Worm (Caenorhabditis elegans) whole organism, mixed stage, embryonic: ENCODE results near the gene Y17G7B.3.

Source experiments
- M03D4.4 ChIP-seq: sonication (generic microtip); optimal IDR thresholded peaks from 2 replicates; lab custom pipeline; 2017; ENCODE audit warnings: mild to moderate bottlenecking, missing genetic modification characterization, missing compliant biosample characterization
- bed-3 ChIP-seq: fragments of 200-800 bp; sonication (Bioruptor generic); optimal IDR thresholded peaks from 3 replicates; lab custom pipeline; 2018; ENCODE audit warnings: mild to moderate bottlenecking, missing genetic modification characterization, moderate library complexity, missing compliant biosample characterization
- blmp-1 ChIP-seq: fragments of 150-350 bp; optimal IDR thresholded peaks from 2 replicates; lab custom pipeline; 2014; ENCODE audit warnings: missing biosample characterization, missing genetic modification characterization
- ceh-39 ChIP-seq: fragments of 150-350 bp; optimal IDR thresholded peaks from 2 replicates; lab custom pipeline; 2014; ENCODE audit warnings: missing biosample characterization, missing genetic modification characterization
- ceh-43 ChIP-seq: fragments of 200-800 bp; sonication (Bioruptor generic); optimal IDR thresholded peaks from 2 replicates; lab custom pipeline; 2018; ENCODE audit warnings: mild to moderate bottlenecking, missing genetic modification characterization, moderate library complexity, missing compliant biosample characterization
- ceh-83 ChIP-seq: fragments of 200-800 bp; sonication (Bioruptor generic); optimal IDR thresholded peaks from 2 replicates; lab custom pipeline; 2018; ENCODE audit warnings: mild to moderate bottlenecking, missing genetic modification characterization, missing compliant biosample characterization
- ces-1 ChIP-seq: fragments of 150-350 bp; optimal IDR thresholded peaks from 2 replicates; lab custom pipeline; 2014; ENCODE audit warnings: missing biosample characterization, missing genetic modification reagents, missing genetic modification characterization
- cnd-1 ChIP-seq: fragments of 200-800 bp; sonication (Bioruptor generic); optimal IDR thresholded peaks from 2 replicates; lab custom pipeline; 2018; ENCODE audit warnings: mild to moderate bottlenecking, missing genetic modification characterization, missing compliant biosample characterization
- drap-1 ChIP-seq: fragments of 200-800 bp; sonication (Bioruptor generic); optimal IDR thresholded peaks from 3 replicates; lab custom pipeline; 2018; ENCODE audit warnings: mild to moderate bottlenecking, missing genetic modification characterization, missing compliant biosample characterization
- elt-1 ChIP-seq: sonication (generic microtip); optimal IDR thresholded peaks from 2 replicates; lab custom pipeline; 2017; ENCODE audit warnings: missing genetic modification characterization, mild to moderate bottlenecking, missing compliant biosample characterization, antibody characterized with exemption, moderate library complexity, borderline replicate concordance; ENCODE audit not compliant: insufficient read depth
- elt-3 ChIP-seq: fragments of 150-350 bp; optimal IDR thresholded peaks from 2 replicates; lab custom pipeline; 2014; ENCODE audit warnings: missing biosample characterization, missing genetic modification characterization
- flh-1 ChIP-seq: fragments of 200-800 bp; sonication (Bioruptor generic); optimal IDR thresholded peaks from 2 replicates; lab custom pipeline; 2018; ENCODE audit warnings: mild to moderate bottlenecking, missing genetic modification characterization, moderate library complexity, missing compliant biosample characterization
- ham-2 ChIP-seq: fragments of 200-800 bp; sonication (Bioruptor generic); optimal IDR thresholded peaks from 2 replicates; lab custom pipeline; 2018; ENCODE audit warnings: mild to moderate bottlenecking, missing genetic modification characterization, missing compliant biosample characterization
- hlh-1 ChIP-seq: fragments of 150-350 bp; optimal IDR thresholded peaks from 2 replicates; lab custom pipeline; 2014; ENCODE audit warnings: missing biosample characterization, missing genetic modification reagents, missing genetic modification characterization
- lin-13 ChIP-seq: fragments of 150-350 bp; optimal IDR thresholded peaks from 2 replicates; lab custom pipeline; 2014; ENCODE audit warnings: missing biosample characterization, missing genetic modification characterization
- lin-32 ChIP-seq: fragments of 200-800 bp; sonication (Bioruptor generic); optimal IDR thresholded peaks from 2 replicates; lab custom pipeline; 2018; ENCODE audit warnings: mild to moderate bottlenecking, missing genetic modification characterization, missing compliant biosample characterization
- lsy-2 ChIP-seq: fragments of 150-350 bp; optimal IDR thresholded peaks from 2 replicates; lab custom pipeline; 2014; ENCODE audit warnings: missing biosample characterization, missing genetic modification characterization
- mab-5 ChIP-seq: fragments of 150-350 bp; optimal IDR thresholded peaks from 2 replicates; lab custom pipeline; 2014; ENCODE audit warnings: missing biosample characterization, missing genetic modification characterization
- mep-1 ChIP-seq: fragments of 150-350 bp; optimal IDR thresholded peaks from 2 replicates; lab custom pipeline; 2017; ENCODE audit warnings: missing biosample characterization, missing genetic modification reagents, missing genetic modification characterization, inconsistent platforms
- mls-2 ChIP-seq: sonication (generic microtip); optimal IDR thresholded peaks from 2 replicates; lab custom pipeline; 2016; ENCODE audit warnings: mild to moderate bottlenecking, missing genetic modification characterization, moderate library complexity, missing compliant biosample characterization
- nhr-12 ChIP-seq: fragments of 150-350 bp; optimal IDR thresholded peaks from 2 replicates; lab custom pipeline; 2014; ENCODE audit warnings: missing biosample characterization, missing genetic modification characterization
- nhr-2 ChIP-seq: fragments of 150-350 bp; optimal IDR thresholded peaks from 2 replicates; lab custom pipeline; 2014; ENCODE audit warnings: missing biosample characterization, missing genetic modification characterization
- nhr-237 ChIP-seq: fragments of 150-350 bp; optimal IDR thresholded peaks from 2 replicates; lab custom pipeline; 2014; ENCODE audit warnings: missing biosample characterization, missing genetic modification characterization
- nhr-28 ChIP-seq: fragments of 150-350 bp; optimal IDR thresholded peaks from 2 replicates; lab custom pipeline; 2014; ENCODE audit warnings: missing biosample characterization, missing genetic modification characterization
- nhr-76 ChIP-seq: sonication (generic microtip); optimal IDR thresholded peaks from 2 replicates; lab custom pipeline; 2017; ENCODE audit warnings: missing biosample characterization, missing genetic modification characterization
- pha-4 ChIP-seq: fragments of 150-350 bp; optimal IDR thresholded peaks from 2 replicates; lab custom pipeline; 2018; ENCODE audit warnings: missing biosample characterization, missing genetic modification reagents, missing genetic modification characterization
- sem-2 ChIP-seq: fragments of 200-800 bp; sonication (Bioruptor generic); optimal IDR thresholded peaks from 2 replicates; lab custom pipeline; 2018; ENCODE audit warnings: mild to moderate bottlenecking, missing genetic modification characterization, missing compliant biosample characterization
- snpc-4 ChIP-seq: fragments of 150-350 bp; optimal IDR thresholded peaks from 2 replicates; lab custom pipeline; 2014; ENCODE audit warnings: missing biosample characterization, missing genetic modification characterization
- sptf-1 ChIP-seq: sonication (generic microtip); optimal IDR thresholded peaks from 2 replicates; lab custom pipeline; 2017; ENCODE audit warnings: mild to moderate bottlenecking, missing genetic modification characterization, moderate library complexity, missing compliant biosample characterization
- tbx-8 ChIP-seq: fragments of 200-800 bp; sonication (Bioruptor generic); optimal IDR thresholded peaks from 2 replicates; lab custom pipeline; 2018; ENCODE audit warnings: mild to moderate bottlenecking, missing genetic modification characterization, moderate library complexity, missing compliant biosample characterization
- unc-39 ChIP-seq: fragments of 150-350 bp; optimal IDR thresholded peaks from 2 replicates; lab custom pipeline; 2014; ENCODE audit warnings: missing biosample characterization, missing genetic modification characterization
- unc-62 ChIP-seq: fragments of 150-350 bp; optimal IDR thresholded peaks from 2 replicates; lab custom pipeline; 2014; ENCODE audit warnings: missing biosample characterization, missing genetic modification reagents, missing genetic modification characterization
- zip-8 ChIP-seq: fragments of 150-350 bp; optimal IDR thresholded peaks from 2 replicates; lab custom pipeline; 2014; ENCODE audit warnings: missing biosample characterization, missing genetic modification characterization
- ztf-11 ChIP-seq: fragments of 150-350 bp; optimal IDR thresholded peaks from 2 replicates; lab custom pipeline; 2014; ENCODE audit warnings: missing biosample characterization, missing genetic modification characterization

Y17G7B.3 gene

ce11 chrII:11980110-11980509 is 8.7 kb upstream of the Y17G7B.3 start:
- TF ChIP-seq ham-2 (GFP tag; lab: Kevin White, UChicago) (peak; percentile 33), sptf-1 (tag; lab: Kevin White, UChicago) (peak; percentile 55), unc-62 (GFP tag; lab: Kevin White, UChicago) (peak; percentile 31), ztf-11 (tag; lab: Kevin White, UChicago) (no peak), nhr-12 (tag; lab: Kevin White, UChicago) (no peak), lsy-2 (tag; lab: Kevin White, UChicago) (peak; percentile 80), zip-8 (tag; lab: Kevin White, UChicago) (no peak), nhr-237 (tag; lab: Kevin White, UChicago) (peak; percentile 68), pha-4 (peak; percentile 60), mep-1 (tag; lab: Kevin White, UChicago) (peak; percentile 67), bed-3 (GFP tag; lab: Kevin White, UChicago) (peak; percentile 6), cnd-1 (tag; lab: Kevin White, UChicago) (no peak), mls-2 (no peak), sem-2 (GFP tag; lab: Kevin White, UChicago) (no peak), ceh-43 (peak; percentile 22), lin-13 (tag; lab: Kevin White, UChicago) (peak; percentile 83), ces-1 (GFP tag; lab: Kevin White, UChicago) (peak; percentile 98), nhr-2 (tag; lab: Kevin White, UChicago) (peak; percentile 43), nhr-28 (no peak)

ce11 chrII:11992701-11993100 is 3.9 kb downstream of the Y17G7B.3 start, which contains the start of gene dhps-1:
Gene dhps-1 (plus strand): TSS chrII:11993001.
- TF ChIP-seq lsy-2 (tag; lab: Kevin White, UChicago) (no peak), ceh-43 (no peak), sem-2 (GFP tag; lab: Kevin White, UChicago) (no peak), mls-2 (no peak), sptf-1 (tag; lab: Kevin White, UChicago) (no peak), ces-1 (GFP tag; lab: Kevin White, UChicago) (no peak), elt-3 (no peak), mep-1 (tag; lab: Kevin White, UChicago) (no peak), unc-39 (tag; lab: Kevin White, UChicago) (no peak), nhr-28 (no peak), drap-1 (GFP tag; lab: Kevin White, UChicago) (no peak), nhr-12 (tag; lab: Kevin White, UChicago) (no peak), lin-32 (GFP tag; lab: Kevin White, UChicago) (no peak), ham-2 (GFP tag; lab: Kevin White, UChicago) (no peak), flh-1 (GFP tag; lab: Kevin White, UChicago) (no peak), blmp-1 (tag; lab: Kevin White, UChicago) (no peak), tbx-8 (GFP tag; lab: Kevin White, UChicago) (no peak), nhr-237 (tag; lab: Kevin White, UChicago) (no peak), ceh-83 (GFP tag; lab: Kevin White, UChicago) (no peak), unc-62 (GFP tag; lab: Kevin White, UChicago) (no peak)

ce11 chrII:11994940-11995339 is 6.1 kb downstream of the Y17G7B.3 start:
- TF ChIP-seq elt-3, result no peak
- TF ChIP-seq ceh-83 (GFP tag; lab: Kevin White, UChicago), result no peak

ce11 chrII:11998903-11999302 is 10.1 kb downstream of the Y17G7B.3 start, which contains the start of gene Y17G7B.23:
Gene Y17G7B.23 (plus strand): TSS chrII:11999203.
- TF ChIP-seq pha-4 (no peak), M03D4.4 (tag; lab: Kevin White, UChicago) (no peak), unc-39 (tag; lab: Kevin White, UChicago) (no peak), blmp-1 (tag; lab: Kevin White, UChicago) (no peak), nhr-76 (tag; lab: Kevin White, UChicago) (no peak), ceh-39 (no peak), ham-2 (GFP tag; lab: Kevin White, UChicago) (no peak), ceh-83 (GFP tag; lab: Kevin White, UChicago) (no peak), flh-1 (GFP tag; lab: Kevin White, UChicago) (no peak), nhr-12 (tag; lab: Kevin White, UChicago) (no peak), unc-62 (GFP tag; lab: Kevin White, UChicago) (no peak), mls-2 (no peak), lin-32 (GFP tag; lab: Kevin White, UChicago) (no peak)

ce11 chrII:12005981-12006380 is 17.2 kb downstream of the Y17G7B.3 start:
- no peak for TF ChIP-seq elt-1 (tag; lab: Kevin White, UChicago)
- no peak for TF ChIP-seq blmp-1 (tag; lab: Kevin White, UChicago)
- no peak for TF ChIP-seq sem-2 (GFP tag; lab: Kevin White, UChicago)
- TF ChIP-seq hlh-1 (tag; lab: Kevin White, UChicago), result no peak
- no peak for TF ChIP-seq nhr-2 (tag; lab: Kevin White, UChicago)
- no peak for TF ChIP-seq tbx-8 (GFP tag; lab: Kevin White, UChicago)
- TF ChIP-seq unc-39 (tag; lab: Kevin White, UChicago), result no peak
- no peak for TF ChIP-seq nhr-237 (tag; lab: Kevin White, UChicago)
- no peak for TF ChIP-seq ztf-11 (tag; lab: Kevin White, UChicago)
- TF ChIP-seq snpc-4 (tag; lab: Kevin White, UChicago), result no peak
- no peak for TF ChIP-seq ces-1 (GFP tag; lab: Kevin White, UChicago)
- TF ChIP-seq cnd-1 (tag; lab: Kevin White, UChicago), result no peak
- no peak for TF ChIP-seq mab-5 (tag; lab: Kevin White, UChicago)
- no peak for TF ChIP-seq zip-8 (tag; lab: Kevin White, UChicago)
- no peak for TF ChIP-seq nhr-76 (tag; lab: Kevin White, UChicago)
- no peak for TF ChIP-seq bed-3 (GFP tag; lab: Kevin White, UChicago)
- TF ChIP-seq mep-1 (tag; lab: Kevin White, UChicago), result no peak
- no peak for TF ChIP-seq elt-3
- TF ChIP-seq nhr-12 (tag; lab: Kevin White, UChicago), result no peak
